Worm (Caenorhabditis elegans): ENCODE results near the gene col-33.

col-33 gene

ce11 chrIV:4216099-4216894, 46.8 kb upstream of the col-33 start (continued):
- peak; percentile 14 to 44 for TF ChIP-seq lsy-2 (tag; optimal IDR thresholded peaks at IDR 0.05)
- TF ChIP-seq mab-9 (GFP tag; IDR thresholded peaks at IDR 0.05), result no peak

ce11 chrIV:4218276-4218675, 44.8 kb upstream of the col-33 start:
- TF ChIP-seq ceh-90 (tag; optimal IDR thresholded peaks at IDR 0.05) (no peak), pag-3 (tag; optimal IDR thresholded peaks at IDR 0.05; ENCODE audit: borderline replicate concordance, insufficient read depth) (no peak), alr-1 (tag; optimal IDR thresholded peaks at IDR 0.05; ENCODE audit: borderline replicate concordance) (no peak), nhr-47 (tag; optimal IDR thresholded peaks at IDR 0.05) (no peak), isw-1 (GFP tag; IDR thresholded peaks at IDR 0.05) (no peak), irx-1 (tag; optimal IDR thresholded peaks at IDR 0.05) (no peak), ama-1 (optimal IDR thresholded peaks at IDR 0.05) (peak; percentile 17), nhr-85 (tag) (no peak), pqm-1 (tag; optimal IDR thresholded peaks at IDR 0.05) (no peak), nhr-77 (tag; optimal IDR thresholded peaks at IDR 0.05) (no peak), aly-2 (tag; optimal IDR thresholded peaks at IDR 0.05) (peak; percentile 29)

- TF ChIP-seq nhr-11 (tag; optimal IDR thresholded peaks at IDR 0.05), result no peak
- no peak for TF ChIP-seq pag-3 (tag; optimal IDR thresholded peaks at IDR 0.05; ENCODE audit: borderline replicate concordance, insufficient read depth)
- TF ChIP-seq hlh-4 (tag; optimal IDR thresholded peaks at IDR 0.05), result no peak
- TF ChIP-seq sptf-1 (tag; optimal IDR thresholded peaks at IDR 0.05), result no peak
- TF ChIP-seq mef-2 (tag; optimal IDR thresholded peaks at IDR 0.05), result no peak
- TF ChIP-seq ceh-63 (GFP tag; optimal IDR thresholded peaks at IDR 0.05), result no peak
- no peak for TF ChIP-seq mdl-1 (tag; optimal IDR thresholded peaks at IDR 0.05)
Observed at ce11 chrIV:4219983-4220382, 43.1 kb upstream of the col-33 start, which contains the start of gene F30B5.11. Gene F30B5.11, minus strand, starts transcription at chrIV:4220083.

- no peak for TF ChIP-seq snu-23 (GFP tag; optimal IDR thresholded peaks at IDR 0.05)
- no peak for TF ChIP-seq lir-3 (tag; optimal IDR thresholded peaks at IDR 0.05; ENCODE audit: poor library complexity)
- TF ChIP-seq dpl-1 (GFP tag; optimal IDR thresholded peaks at IDR 0.05), result no peak
- TF ChIP-seq fkh-8 (tag; optimal IDR thresholded peaks at IDR 0.05), result peak; percentile 3
- TF ChIP-seq nhr-90 (tag; optimal IDR thresholded peaks at IDR 0.05; ENCODE audit: poor library complexity), result no peak
Observed at ce11 chrIV:4225851-4226250, 37.2 kb upstream of the col-33 start, which contains the start of gene srbc-71. Gene srbc-71, minus strand, starts transcription at chrIV:4225951.

ce11 chrIV:4227917-4228316, 35.2 kb upstream of the col-33 start, which contains the start of gene srbc-70:
Gene srbc-70, minus strand, starts transcription at chrIV:4228017.
- TF ChIP-seq jun-1 (tag; optimal IDR thresholded peaks at IDR 0.05), result no peak
- no peak for TF ChIP-seq alr-1 (tag; optimal IDR thresholded peaks at IDR 0.05; ENCODE audit: borderline replicate concordance)
- no peak for TF ChIP-seq ceh-82 (tag; optimal IDR thresholded peaks at IDR 0.05)
- no peak for TF ChIP-seq ets-5 (GFP tag; IDR thresholded peaks at IDR 0.05)
- no peak for TF ChIP-seq unc-130 (tag; optimal IDR thresholded peaks at IDR 0.05)
- TF ChIP-seq unc-62 (GFP tag; optimal IDR thresholded peaks at IDR 0.05), result no peak
- TF ChIP-seq nhr-11 (tag; optimal IDR thresholded peaks at IDR 0.05), result no peak
- TF ChIP-seq lin-15B (tag; optimal IDR thresholded peaks at IDR 0.05), result no peak
- TF ChIP-seq nhr-84 (tag; optimal IDR thresholded peaks at IDR 0.05), result no peak
- no peak for TF ChIP-seq egl-27 (tag; optimal IDR thresholded peaks at IDR 0.05)
- TF ChIP-seq ceh-8 (GFP tag; optimal IDR thresholded peaks at IDR 0.05), result no peak
- no peak for TF ChIP-seq ztf-4 (tag; optimal IDR thresholded peaks at IDR 0.05)
- no peak for TF ChIP-seq efl-3 (GFP tag; optimal IDR thresholded peaks at IDR 0.05)
- no peak for TF ChIP-seq C34B4.2 (tag; optimal IDR thresholded peaks at IDR 0.05)
- no peak for TF ChIP-seq unc-30 (tag; optimal IDR thresholded peaks at IDR 0.05)
- no peak for TF ChIP-seq mdl-1 (tag; optimal IDR thresholded peaks at IDR 0.05)
- no peak for TF ChIP-seq nhr-20 (tag; optimal IDR thresholded peaks at IDR 0.05)

All from whole organism, L1 larva.